Fruit fly (Drosophila melanogaster): Measurements from ENCODE around the gene woc.

woc gene

DNA sequence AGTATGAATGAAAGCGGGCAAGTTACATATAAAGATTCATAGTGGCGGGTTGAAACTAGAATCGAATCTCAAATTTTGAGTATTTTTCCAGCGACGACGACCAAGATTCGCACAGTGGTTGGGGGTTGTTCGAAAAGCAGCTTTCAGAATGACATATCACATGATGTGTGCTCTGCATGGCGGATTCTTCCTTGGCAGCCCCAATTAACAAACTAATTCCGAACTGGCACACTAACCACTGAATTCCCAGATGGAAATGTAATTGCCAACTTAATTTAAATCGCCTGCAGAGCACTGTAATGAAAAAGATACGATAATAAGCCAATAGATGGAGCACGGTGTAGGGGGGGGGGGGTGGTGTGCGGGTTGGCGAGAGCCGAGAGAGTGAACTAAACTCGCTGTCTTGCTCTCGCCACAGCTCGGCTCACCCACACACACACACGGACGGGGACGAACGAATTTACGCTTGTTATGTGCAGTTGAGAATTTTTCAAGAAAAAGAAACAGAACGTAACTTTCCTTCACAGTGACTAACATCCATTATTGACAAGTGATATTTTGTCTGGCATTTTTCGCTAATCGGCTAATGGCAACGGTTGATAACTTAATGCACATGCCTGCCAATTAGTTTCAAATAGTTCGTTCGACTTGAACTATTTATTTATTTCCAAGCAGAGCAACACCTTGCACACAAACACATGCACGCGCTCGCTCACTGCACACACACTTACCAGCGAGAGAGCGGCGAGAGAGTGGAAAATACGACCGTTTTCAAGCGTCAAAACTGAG is 17.4 kb upstream of the woc start (continued):
- TF ChIP-seq CG11902 (GFP tag; optimal IDR thresholded peaks at IDR 0.05): peak; percentile 96
- TF ChIP-seq CG9139 (GFP tag; optimal IDR thresholded peaks at IDR 0.05): peak; percentile 87
- TF ChIP-seq achi (GFP tag; optimal IDR thresholded peaks at IDR 0.05): peak; percentile 97
- peak; percentile 62 for TF ChIP-seq Hr38 (GFP tag; optimal IDR thresholded peaks at IDR 0.05)
- peak; percentile 99 for TF ChIP-seq CG3919 (GFP tag; optimal IDR thresholded peaks at IDR 0.05)
- TF ChIP-seq CG8119 (GFP tag; IDR thresholded peaks at IDR 0.05): peak; percentile 98
- peak; percentile 80 for TF ChIP-seq fkh (GFP tag; optimal IDR thresholded peaks at IDR 0.05)
- peak; percentile 98 for TF ChIP-seq CG4318 (GFP tag; optimal IDR thresholded peaks at IDR 0.05)
- peak; percentile 98 for TF ChIP-seq topi (GFP tag; optimal IDR thresholded peaks at IDR 0.05)
- peak; percentile 98 for TF ChIP-seq CG6163 (GFP tag; IDR thresholded peaks at IDR 0.05)
- peak; percentile 97 for TF ChIP-seq cyc (GFP tag; optimal IDR thresholded peaks at IDR 0.05)
- TF ChIP-seq dac (GFP tag; optimal IDR thresholded peaks at IDR 0.05): peak; percentile 98
- peak; percentile 98 for TF ChIP-seq CG7368 (GFP tag; optimal IDR thresholded peaks at IDR 0.05)
- TF ChIP-seq Eip93F (GFP tag; optimal IDR thresholded peaks at IDR 0.05): peak; percentile 53
- peak; percentile 98 for TF ChIP-seq CG10669 (GFP tag; optimal IDR thresholded peaks at IDR 0.05)
- peak; percentile 96 for TF ChIP-seq CG16779 (tag; optimal IDR thresholded peaks at IDR 0.05)
- peak; percentile 97 for TF ChIP-seq CG15336 (GFP tag; IDR thresholded peaks at IDR 0.05)
- peak; percentile 94 for TF ChIP-seq CG11762 (GFP tag; optimal IDR thresholded peaks at IDR 0.05; ENCODE audit: insufficient read depth)
- peak; percentile 89 to 94 for TF ChIP-seq ss (GFP tag; optimal IDR thresholded peaks at IDR 0.05)
- peak; percentile 97 for TF ChIP-seq CG6792 (GFP tag; optimal IDR thresholded peaks at IDR 0.05)
- peak; percentile 97 for TF ChIP-seq Eip75B (GFP tag; optimal IDR thresholded peaks at IDR 0.05)
- peak; percentile 98 for TF ChIP-seq esn (GFP tag; optimal IDR thresholded peaks at IDR 0.05)
- TF ChIP-seq CG34406 (GFP tag; optimal IDR thresholded peaks at IDR 0.05): peak; percentile 97
- peak; percentile 98 for TF ChIP-seq CG32006 (GFP tag; optimal IDR thresholded peaks at IDR 0.05)
- TF ChIP-seq CG31627 (GFP tag; optimal IDR thresholded peaks at IDR 0.05): peak; percentile 98
- peak; percentile 99 for TF ChIP-seq Sox14 (GFP tag; optimal IDR thresholded peaks at IDR 0.05)
- peak; percentile 95 for TF ChIP-seq vri (GFP tag; optimal IDR thresholded peaks at IDR 0.05)
- peak; percentile 98 for TF ChIP-seq Hr4 (GFP tag; optimal IDR thresholded peaks at IDR 0.05)
- TF ChIP-seq pdm3 (GFP tag; optimal IDR thresholded peaks at IDR 0.05): peak; percentile 98
- TF ChIP-seq acj6 (GFP tag; optimal IDR thresholded peaks at IDR 0.05): peak; percentile 97
- TF ChIP-seq spab (GFP tag; optimal IDR thresholded peaks at IDR 0.05): peak; percentile 97
- TF ChIP-seq fd85E (GFP tag; optimal IDR thresholded peaks at IDR 0.05): peak; percentile 96
- TF ChIP-seq dsx (GFP tag; optimal IDR thresholded peaks at IDR 0.05; ENCODE audit: poor library complexity, severe bottlenecking): peak; percentile 91
- TF ChIP-seq svp (GFP tag): peak; percentile 98

DNA sequence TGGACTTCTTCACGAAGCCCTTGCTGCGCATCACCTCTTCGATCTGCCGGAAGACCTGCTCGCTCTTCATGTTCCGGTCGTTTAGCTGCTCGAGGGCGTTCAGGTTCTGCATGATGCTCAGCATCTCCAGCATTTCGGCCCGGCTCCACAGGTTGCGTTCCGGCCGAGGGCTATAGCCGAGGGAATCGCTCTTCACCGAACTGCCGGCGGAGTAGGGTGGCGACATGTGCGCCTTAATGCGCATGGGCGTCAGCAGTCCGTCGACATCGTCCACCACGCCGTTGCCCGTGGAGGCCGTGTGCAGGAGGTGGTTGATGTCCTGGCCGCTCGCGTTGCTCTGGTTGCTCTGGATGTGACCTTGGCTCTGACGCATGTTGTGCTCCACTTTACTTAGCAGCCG is 15.6 kb upstream of the woc start:
- TF ChIP-seq pdm3 (GFP tag; optimal IDR thresholded peaks at IDR 0.05): no peak

DNA sequence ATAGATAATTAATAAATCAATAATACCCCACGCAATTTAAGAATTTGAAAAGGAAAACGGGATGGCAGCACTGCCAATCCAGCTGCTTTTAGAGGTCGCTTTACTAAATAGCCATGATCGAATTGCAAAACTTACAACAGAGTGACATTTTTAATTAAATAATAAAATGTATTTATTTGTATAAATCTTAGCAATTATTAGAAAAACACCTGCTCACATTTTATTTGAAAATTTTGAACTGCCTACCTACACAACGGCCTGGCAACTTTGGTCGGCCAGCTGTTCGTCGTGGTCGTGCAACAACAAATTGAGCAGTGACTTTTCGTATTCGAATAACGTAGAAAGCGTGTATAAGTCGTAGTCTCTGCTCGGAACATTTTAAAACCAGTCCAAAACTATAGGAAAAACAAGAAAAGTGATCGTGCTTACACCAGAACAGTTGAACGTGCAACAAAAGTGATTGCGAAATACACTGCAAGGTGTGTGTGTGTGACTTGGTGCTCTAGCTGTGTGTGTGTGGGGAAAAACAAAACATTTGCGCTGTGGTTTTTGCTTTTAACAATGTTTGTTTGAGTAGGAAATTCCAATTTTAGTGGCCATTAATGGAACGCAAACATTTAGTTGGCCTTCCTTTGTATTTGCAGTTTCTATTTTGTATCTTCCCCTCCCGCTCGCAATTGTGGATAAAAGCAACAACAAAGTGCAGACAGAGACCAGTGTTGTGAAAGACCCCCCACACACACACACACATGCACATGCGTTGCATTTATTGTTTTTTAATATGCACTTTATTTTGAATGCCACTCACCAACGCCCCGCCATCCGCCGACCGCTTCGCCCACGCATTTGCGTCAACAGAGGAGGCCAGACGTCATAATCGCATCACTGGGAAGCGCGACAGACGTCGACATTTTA is 10.9 kb upstream of the woc start, which contains the start of gene CG5938:
Gene CG5938 (plus strand): TSS at position 262 of the 915 bp plus-strand sequence.
- no peak for TF ChIP-seq pdm3 (GFP tag; optimal IDR thresholded peaks at IDR 0.05)
- TF ChIP-seq CG7368 (GFP tag; optimal IDR thresholded peaks at IDR 0.05): peak; percentile 9
- TF ChIP-seq salr (GFP tag; optimal IDR thresholded peaks at IDR 0.05): peak in 1 of 2 experiments; percentile 9
- TF ChIP-seq net (GFP tag; optimal IDR thresholded peaks at IDR 0.05): peak; percentile 26
- TF ChIP-seq Met (GFP tag; optimal IDR thresholded peaks at IDR 0.05): peak; percentile 34
- no peak for TF ChIP-seq Ets21C (GFP tag; optimal IDR thresholded peaks at IDR 0.05)
- TF ChIP-seq dac (GFP tag; optimal IDR thresholded peaks at IDR 0.05): no peak
- peak; percentile 10 for TF ChIP-seq vri (GFP tag; optimal IDR thresholded peaks at IDR 0.05)
- TF ChIP-seq lz (GFP tag; optimal IDR thresholded peaks at IDR 0.05): peak; percentile 17
- TF ChIP-seq Eip75B (GFP tag; optimal IDR thresholded peaks at IDR 0.05): peak; percentile 12
- TF ChIP-seq Eip78C (GFP tag): peak; percentile 74
- peak; percentile 47 for TF ChIP-seq OdsH (GFP tag; optimal IDR thresholded peaks at IDR 0.05)
- TF ChIP-seq CG16779 (tag; optimal IDR thresholded peaks at IDR 0.05): peak; percentile 31
- peak; percentile 34 for TF ChIP-seq Ets96B (tag; optimal IDR thresholded peaks at IDR 0.05)
- peak; percentile 68 for TF ChIP-seq Sox14 (GFP tag; optimal IDR thresholded peaks at IDR 0.05)
- TF ChIP-seq CG8119 (GFP tag; IDR thresholded peaks at IDR 0.05): no peak
- peak; percentile 48 for TF ChIP-seq CG6276 (GFP tag; optimal IDR thresholded peaks at IDR 0.05)
- TF ChIP-seq Hr38 (GFP tag; optimal IDR thresholded peaks at IDR 0.05): no peak
- no peak for TF ChIP-seq CG11762 (GFP tag; optimal IDR thresholded peaks at IDR 0.05; ENCODE audit: insufficient read depth)
- TF ChIP-seq CG15336 (GFP tag; IDR thresholded peaks at IDR 0.05): no peak
- peak; percentile 57 for TF ChIP-seq achi (GFP tag; optimal IDR thresholded peaks at IDR 0.05)
- no peak for TF ChIP-seq Gug (GFP tag; IDR thresholded peaks at IDR 0.05)
